Worm (Caenorhabditis elegans) whole organism, young adult: ENCODE data around the gene scly-1.
A peak's percentile ranks its signal among the peaks of the same experiment; 100 is the strongest.

Experiments
- B0261.1 ChIP-seq: sonication (generic microtip); optimal IDR thresholded peaks from 2 replicates; lab custom pipeline; 2016; ENCODE audit warnings: mild to moderate bottlenecking, missing genetic modification characterization, moderate library complexity, missing compliant biosample characterization
- B0336.3 ChIP-seq: fragments of 200-800 bp; sonication (Bioruptor generic); IDR thresholded peaks from 2 replicates; pipeline ENCODE4 v1.3.6; 2022; ENCODE audit warnings: missing genetic modification characterization, missing compliant biosample characterization
- C06A6.2 ChIP-seq: fragments of 200-800 bp; sonication (Bioruptor generic); conservative IDR thresholded peaks from 2 replicates; pipeline ENCODE4 v1.3.6; 2022; ENCODE audit warnings: missing genetic modification characterization, missing compliant biosample characterization
- D2030.7 ChIP-seq: fragments of 200-800 bp; sonication (Bioruptor generic); IDR thresholded peaks from 2 replicates; pipeline ENCODE4 v1.3.6; 2022; ENCODE audit warnings: missing genetic modification reagents, missing genetic modification characterization, missing compliant biosample characterization
- F23B12.7 ChIP-seq: sonication (generic microtip); optimal IDR thresholded peaks from 2 replicates; lab custom pipeline; 2017; ENCODE audit warnings: missing genetic modification characterization, mild to moderate bottlenecking, missing compliant biosample characterization, antibody characterized with exemption, moderate library complexity; ENCODE audit not compliant: insufficient read depth
- F33H1.4 ChIP-seq: fragments of 200-800 bp; sonication (Bioruptor generic); IDR thresholded peaks from 2 replicates; pipeline ENCODE4 v1.3.6; 2022; ENCODE audit warnings: missing genetic modification reagents, missing genetic modification characterization, missing compliant biosample characterization
- T07F8.4 ChIP-seq: sonication (generic microtip); optimal IDR thresholded peaks from 2 replicates; lab custom pipeline; 2016; ENCODE audit warnings: mild to moderate bottlenecking, missing genetic modification characterization, moderate library complexity, missing compliant biosample characterization
- Y56A3A.18 ChIP-seq: fragments of 200-800 bp; sonication (Bioruptor generic); IDR thresholded peaks from 2 replicates; pipeline ENCODE4 v1.3.6; 2022; ENCODE audit warnings: missing genetic modification reagents, missing genetic modification characterization, missing compliant biosample characterization
- attf-5 ChIP-seq: fragments of 200-800 bp; sonication (Bioruptor generic); optimal IDR thresholded peaks from 2 replicates; lab custom pipeline; 2018; ENCODE audit warnings: mild to moderate bottlenecking, missing genetic modification characterization, missing compliant biosample characterization
- ccch-3 ChIP-seq: fragments of 200-800 bp; sonication (Bioruptor generic); optimal IDR thresholded peaks from 2 replicates; lab custom pipeline; 2018; ENCODE audit warnings: mild to moderate bottlenecking, missing genetic modification characterization, missing compliant biosample characterization
- cebp-1 ChIP-seq, 2 experiments: fragments of 200-800 bp in 1 of 2; sonication (Bioruptor generic) in 1 of 2; sonication (generic microtip) in 1 of 2; IDR thresholded peaks in 1 of 2; optimal IDR thresholded peaks in 1 of 2; 2 replicates each; pipeline versions ENCODE4 v1.3.6 to Lab custom; 2017 to 2022; ENCODE audit warnings: missing compliant biosample characterization in 2 of 2, missing genetic modification characterization in 2 of 2, mild to moderate bottlenecking in 1 of 2, missing genetic modification reagents in 1 of 2, moderate library complexity in 1 of 2
- ceh-91 ChIP-seq: fragments of 200-800 bp; sonication (Bioruptor generic); IDR thresholded peaks from 2 replicates; pipeline ENCODE4 v1.3.6; 2022; ENCODE audit warnings: missing genetic modification reagents, missing genetic modification characterization, missing compliant biosample characterization
- dox-1 ChIP-seq: fragments of 200-800 bp; sonication (Bioruptor generic); IDR thresholded peaks from 2 replicates; pipeline ENCODE4 v1.3.6; 2022; ENCODE audit warnings: missing genetic modification reagents, missing genetic modification characterization, missing compliant biosample characterization
- dpl-1 ChIP-seq: fragments of 150-350 bp; optimal IDR thresholded peaks from 2 replicates; lab custom pipeline; 2014; ENCODE audit warnings: missing biosample characterization, missing genetic modification reagents, missing genetic modification characterization
- efl-1 ChIP-seq: fragments of 150-350 bp; optimal IDR thresholded peaks from 2 replicates; lab custom pipeline; 2014; ENCODE audit warnings: missing biosample characterization, missing genetic modification reagents, missing genetic modification characterization
- egrh-3 ChIP-seq: fragments of 200-800 bp; sonication (Bioruptor generic); IDR thresholded peaks from 2 replicates; pipeline ENCODE4 v1.3.6; 2022; ENCODE audit warnings: missing genetic modification reagents, missing genetic modification characterization, missing compliant biosample characterization
- gei-17 ChIP-seq: fragments of 200-800 bp; sonication (Bioruptor generic); optimal IDR thresholded peaks from 2 replicates; lab custom pipeline; 2018; ENCODE audit warnings: mild to moderate bottlenecking, missing genetic modification characterization, missing compliant biosample characterization
- hmg-1.2 ChIP-seq: fragments of 200-800 bp; sonication (Bioruptor generic); IDR thresholded peaks from 2 replicates; pipeline ENCODE4 v1.3.6; 2022; ENCODE audit warnings: missing genetic modification reagents, missing genetic modification characterization, missing compliant biosample characterization
- hmg-20 ChIP-seq: fragments of 200-800 bp; sonication (Bioruptor generic); IDR thresholded peaks from 2 replicates; pipeline ENCODE4 v1.3.6; 2022; ENCODE audit warnings: missing genetic modification reagents, missing genetic modification characterization, missing compliant biosample characterization
- let-607 ChIP-seq, 2 experiments: fragments of 200-800 bp in 1 of 2; sonication (Bioruptor generic) in 1 of 2; sonication (generic microtip) in 1 of 2; optimal IDR thresholded peaks; 2 replicates each; lab custom pipeline; 2016 to 2018; ENCODE audit warnings: mild to moderate bottlenecking in 2 of 2, missing compliant biosample characterization in 2 of 2, missing genetic modification characterization in 2 of 2, moderate library complexity in 2 of 2, missing genotype in 1 of 2
- lsl-1 ChIP-seq: fragments of 200-800 bp; sonication (Bioruptor generic); optimal IDR thresholded peaks from 2 replicates; lab custom pipeline; 2018; ENCODE audit warnings: mild to moderate bottlenecking, missing genetic modification characterization, moderate library complexity, missing compliant biosample characterization
- madf-6 ChIP-seq: fragments of 200-800 bp; sonication (Bioruptor generic); IDR thresholded peaks from 2 replicates; pipeline ENCODE4 v1.3.6; 2022; ENCODE audit warnings: missing genetic modification reagents, missing genetic modification characterization, missing compliant biosample characterization
- madf-8 ChIP-seq: fragments of 200-800 bp; sonication (Bioruptor generic); conservative IDR thresholded peaks from 2 replicates; pipeline ENCODE4 v1.3.6; 2022; ENCODE audit warnings: missing genetic modification reagents, missing genetic modification characterization, missing compliant biosample characterization
- mxl-1 ChIP-seq: sonication (generic microtip); optimal IDR thresholded peaks from 2 replicates; lab custom pipeline; 2016; ENCODE audit warnings: missing genetic modification characterization, missing compliant biosample characterization
- nfyb-1 ChIP-seq: fragments of 200-800 bp; sonication (Bioruptor generic); IDR thresholded peaks from 2 replicates; pipeline ENCODE4 v1.3.6; 2022; ENCODE audit warnings: missing genetic modification reagents, missing genetic modification characterization, missing compliant biosample characterization
- nhr-120 ChIP-seq: fragments of 200-800 bp; sonication (Bioruptor generic); IDR thresholded peaks from 2 replicates; pipeline ENCODE4 v1.3.6; 2022; ENCODE audit warnings: missing genetic modification characterization, missing compliant biosample characterization
- nhr-80 ChIP-seq: sonication (generic microtip); optimal IDR thresholded peaks from 2 replicates; lab custom pipeline; 2016; ENCODE audit warnings: missing genetic modification characterization, missing compliant biosample characterization
- repo-1 ChIP-seq: sonication (generic microtip); optimal IDR thresholded peaks from 2 replicates; lab custom pipeline; 2017; ENCODE audit warnings: mild to moderate bottlenecking, missing genetic modification characterization, missing compliant biosample characterization
- snpc-4 ChIP-seq, 5 experiments: fragments of 150-350 bp in 1 of 5; sonication (generic microtip) in 4 of 5; optimal IDR thresholded peaks; 2 replicates each; lab custom pipeline; 2014 to 2018; ENCODE audit warnings: missing genetic modification characterization in 5 of 5, missing biosample characterization in 3 of 5, antibody characterized with exemption in 2 of 5, mild to moderate bottlenecking in 2 of 5, missing compliant biosample characterization in 2 of 5, missing genotype in 2 of 5, moderate library complexity in 2 of 5, missing genetic modification reagents in 1 of 5
- tlf-1 ChIP-seq: fragments of 200-800 bp; sonication (Bioruptor generic); optimal IDR thresholded peaks from 2 replicates; lab custom pipeline; 2018; ENCODE audit warnings: mild to moderate bottlenecking, missing genetic modification characterization, missing compliant biosample characterization
- xnd-1 ChIP-seq: sonication (generic microtip); optimal IDR thresholded peaks from 2 replicates; lab custom pipeline; 2016; ENCODE audit warnings: missing genotype, missing genetic modification reagents, missing genetic modification characterization, missing compliant biosample characterization
- ztf-25 ChIP-seq: fragments of 200-800 bp; sonication (Bioruptor generic); IDR thresholded peaks from 2 replicates; pipeline ENCODE4 v1.3.6; 2022; ENCODE audit warnings: missing genetic modification reagents, missing genetic modification characterization, missing compliant biosample characterization

The scly-1 gene

DNA sequence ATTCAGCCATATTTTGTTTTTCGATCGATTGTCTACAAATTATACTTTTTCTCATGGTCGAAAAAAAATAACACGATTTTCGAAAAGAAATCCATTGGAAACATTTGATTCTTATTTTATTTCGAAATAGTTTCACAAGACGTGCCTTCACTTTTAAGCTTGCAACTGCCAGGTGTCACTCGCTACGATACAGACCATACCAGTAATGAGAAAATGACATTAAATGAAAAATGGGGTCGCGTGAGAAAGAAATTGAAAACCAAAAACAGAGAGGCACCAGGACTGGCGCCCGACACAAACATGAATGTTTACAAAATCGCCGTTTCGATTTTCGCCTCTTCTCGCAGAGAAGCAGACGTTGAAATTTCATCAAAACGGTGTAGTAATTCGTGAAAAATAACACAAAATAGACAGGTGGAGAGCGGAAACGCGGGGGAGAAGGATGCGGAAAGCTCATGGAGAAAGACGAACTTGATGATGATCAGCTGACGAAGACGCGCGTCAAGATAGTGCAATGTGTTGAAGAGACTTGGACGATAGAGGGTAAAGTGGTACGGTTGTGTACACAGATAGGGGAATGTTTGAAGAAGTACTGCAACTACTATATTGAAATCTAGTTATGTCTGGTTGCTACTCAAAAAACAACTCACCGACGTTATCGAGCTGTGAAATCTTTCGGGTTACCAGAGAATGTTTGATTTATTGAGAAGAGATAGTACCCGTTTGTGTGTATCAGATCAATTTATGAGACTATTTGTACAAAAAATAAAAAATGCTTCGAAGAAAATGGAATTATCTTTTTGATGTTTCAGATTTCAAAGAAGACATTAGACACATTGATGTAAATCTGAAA is 44.6 kb downstream of the scly-1 start:
- no peak for TF ChIP-seq nhr-120
- TF ChIP-seq F23B12.7 (tag; lab: Kevin White, UChicago), result peak; percentile 14
- no peak for TF ChIP-seq mxl-1 (tag; lab: Kevin White, UChicago)
- no peak for TF ChIP-seq snpc-4 (GFP tag; optimal IDR thresholded peaks at IDR 0.05; lab: Kevin White, UChicago)
- TF ChIP-seq snpc-4 (tag; optimal IDR thresholded peaks at IDR 0.05; lab: Kevin White, UChicago), result peak in 1 of 4 experiments; percentile 20
- no peak for TF ChIP-seq ccch-3 (GFP tag; lab: Kevin White, UChicago)
- TF ChIP-seq hmg-20, result no peak
- peak; percentile 18; the same call in 1 of the 2 replicates for TF ChIP-seq hmg-1.2 (GFP tag; lab: Robert Waterston, UW)
- peak; percentile 15 for TF ChIP-seq attf-5
- peak; percentile 71; the same call in 1 of the 2 replicates for TF ChIP-seq cebp-1 (GFP tag; IDR thresholded peaks at IDR 0.05; lab: Robert Waterston, UW)
- TF ChIP-seq cebp-1 (tag; optimal IDR thresholded peaks at IDR 0.05; lab: Kevin White, UChicago), result peak; percentile 72
- TF ChIP-seq nhr-80 (tag; lab: Kevin White, UChicago), result peak; percentile 39
- no peak for TF ChIP-seq dpl-1 (GFP tag; lab: Kevin White, UChicago)

- no peak for TF ChIP-seq gei-17 (GFP tag; lab: Kevin White, UChicago)
- TF ChIP-seq T07F8.4, result no peak
- TF ChIP-seq F33H1.4 (GFP tag; lab: Robert Waterston, UW), result peak; percentile 26; the same call in 1 of the 2 replicates
- TF ChIP-seq madf-8 (GFP tag; lab: Robert Waterston, UW), result peak; percentile 77
- TF ChIP-seq attf-5, result peak; percentile 26
- no peak for TF ChIP-seq dox-1 (GFP tag; lab: Robert Waterston, UW)
- 0 out of 2 replicates have a peak, but pooled peaks have one; percentile 29 for TF ChIP-seq B0336.3 (GFP tag; lab: Robert Waterston, UW)
- TF ChIP-seq ceh-91 (GFP tag; lab: Robert Waterston, UW), result peak; percentile 57
- TF ChIP-seq lsl-1 (GFP tag; lab: Kevin White, UChicago), result peak; percentile 24
- TF ChIP-seq Y56A3A.18, result no peak
- TF ChIP-seq ztf-25 (GFP tag; lab: Robert Waterston, UW), result no peak
- peak; percentile 68 for TF ChIP-seq nhr-80 (tag; lab: Kevin White, UChicago)
- TF ChIP-seq ccch-3 (GFP tag; lab: Kevin White, UChicago), result no peak
- TF ChIP-seq D2030.7 (GFP tag; lab: Robert Waterston, UW), result peak; percentile 50; the same call in 1 of the 2 replicates
- TF ChIP-seq madf-6 (GFP tag; lab: Robert Waterston, UW), result peak; percentile 89
- TF ChIP-seq cebp-1 (GFP tag; IDR thresholded peaks at IDR 0.05; lab: Robert Waterston, UW), result no peak
- peak; percentile 29 for TF ChIP-seq cebp-1 (tag; optimal IDR thresholded peaks at IDR 0.05; lab: Kevin White, UChicago)
- no peak for TF ChIP-seq B0261.1
- TF ChIP-seq xnd-1 (tag; lab: Kevin White, UChicago), result peak; percentile 58
- peak; percentile 35 for TF ChIP-seq dpl-1 (GFP tag; lab: Kevin White, UChicago)
- TF ChIP-seq F23B12.7 (tag; lab: Kevin White, UChicago), result peak; percentile 32
- TF ChIP-seq nfyb-1 (GFP tag; lab: Robert Waterston, UW), result 0 out of 2 replicates have a peak, but pooled peaks have one; percentile 17
- peak; percentile 74 for TF ChIP-seq efl-1 (GFP tag; lab: Kevin White, UChicago)
- TF ChIP-seq, all 124 proteins: peak for 15
Measured at ce11 chrII:6235432-6236092, 45.3 kb downstream of the scly-1 start, which contains the start of gene T24H7.9. Gene T24H7.9, minus strand, starts transcription at chrII:6235505.

DNA sequence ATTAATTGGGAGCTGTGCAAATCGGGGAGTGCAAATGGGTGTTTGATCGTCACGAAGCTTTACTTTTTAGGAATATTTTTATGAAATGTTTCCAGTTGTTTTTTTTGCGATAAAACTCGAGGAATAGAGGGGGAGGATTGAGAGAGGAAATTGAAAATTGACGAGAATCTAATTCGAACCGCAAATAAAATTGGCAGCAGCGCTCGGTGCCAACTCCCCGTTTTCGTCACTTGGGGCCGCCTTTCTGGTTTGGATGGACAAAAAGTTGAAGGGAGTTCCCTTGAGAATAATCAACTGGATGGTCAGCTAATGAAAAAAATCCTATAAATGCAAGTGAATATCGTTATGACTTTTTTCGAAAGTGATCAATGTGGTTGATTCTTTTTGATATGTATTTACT is 50.8 kb downstream of the scly-1 start:
- no peak for TF ChIP-seq egrh-3
- TF ChIP-seq tlf-1 (GFP tag; lab: Kevin White, UChicago), result no peak
- no peak for TF ChIP-seq let-607 (tag; optimal IDR thresholded peaks at IDR 0.05; lab: Kevin White, UChicago)
- no peak for TF ChIP-seq repo-1 (tag; lab: Kevin White, UChicago)
- no peak for TF ChIP-seq D2030.7 (GFP tag; lab: Robert Waterston, UW)
- no peak for TF ChIP-seq C06A6.2 (GFP tag; lab: Robert Waterston, UW)
